Worm (Caenorhabditis elegans) whole organism, L4 larva: ENCODE data around the gene C02F5.13.

Experiments used
- D1046.2 ChIP-seq: fragments of 200-800 bp; sonication (Bioruptor generic); IDR thresholded peaks from 2 replicates; pipeline ENCODE4 v1.3.6; 2022; ENCODE audit warnings: missing genetic modification characterization, missing compliant biosample characterization
- F26F4.8 ChIP-seq: fragments of 200-800 bp; sonication (Bioruptor generic); conservative IDR thresholded peaks from 2 replicates; pipeline ENCODE4 v1.3.6; 2022; ENCODE audit warnings: missing genetic modification characterization, missing compliant biosample characterization
- F37D6.2 ChIP-seq: sonication (generic microtip); optimal IDR thresholded peaks from 2 replicates; lab custom pipeline; 2016; ENCODE audit warnings: mild to moderate bottlenecking, missing genetic modification characterization, missing compliant biosample characterization
- T20F7.1 ChIP-seq: fragments of 200-800 bp; sonication (Bioruptor generic); optimal IDR thresholded peaks from 2 replicates; lab custom pipeline; 2018; ENCODE audit warnings: mild to moderate bottlenecking, missing genetic modification characterization, missing compliant biosample characterization
- Y105C5A.15 ChIP-seq: fragments of 200-800 bp; sonication (Bioruptor generic); IDR thresholded peaks from 2 replicates; pipeline ENCODE4 v1.3.6; 2022; ENCODE audit warnings: missing genetic modification characterization, missing compliant biosample characterization
- ama-1 ChIP-seq: fragments of 150-350 bp; optimal IDR thresholded peaks from 2 replicates; lab custom pipeline; 2014; ENCODE audit warnings: inconsistent platforms, mixed read lengths
- arid-1 ChIP-seq: fragments of 200-800 bp; sonication (Bioruptor generic); conservative IDR thresholded peaks from 2 replicates; pipeline ENCODE4 v1.3.6; 2022; ENCODE audit warnings: missing genetic modification reagents, missing genetic modification characterization, missing compliant biosample characterization
- attf-4 ChIP-seq: sonication (generic microtip); optimal IDR thresholded peaks from 3 replicates; lab custom pipeline; 2017; ENCODE audit warnings: missing biosample characterization, missing genetic modification characterization
- ceh-28 ChIP-seq: fragments of 150-350 bp; optimal IDR thresholded peaks from 2 replicates; lab custom pipeline; 2014; ENCODE audit warnings: missing biosample characterization, missing genetic modification reagents, missing genetic modification characterization
- ceh-44 ChIP-seq: fragments of 200-800 bp; sonication (Bioruptor generic); IDR thresholded peaks from 2 replicates; pipeline ENCODE4 v1.3.6; 2022; ENCODE audit warnings: missing genetic modification reagents, missing genetic modification characterization, missing compliant biosample characterization
- ctbp-1 ChIP-seq: fragments of 200-800 bp; sonication (Bioruptor generic); IDR thresholded peaks from 2 replicates; pipeline ENCODE4 v1.3.6; 2022; ENCODE audit warnings: missing genetic modification reagents, missing genetic modification characterization, missing compliant biosample characterization
- daf-16 ChIP-seq, 3 experiments: sonication (generic microtip); optimal IDR thresholded peaks; 2 replicates each; lab custom pipeline; 2016 to 2017; ENCODE audit warnings: missing genetic modification characterization in 3 of 3, missing genetic modification reagents in 3 of 3, mild to moderate bottlenecking in 2 of 3, missing compliant biosample characterization in 2 of 3, missing biosample characterization in 1 of 3, moderate library complexity in 1 of 3
- dpl-1 ChIP-seq: fragments of 150-350 bp; optimal IDR thresholded peaks from 2 replicates; lab custom pipeline; 2014; ENCODE audit warnings: missing biosample characterization, missing genetic modification reagents, missing genetic modification characterization
- gei-8 ChIP-seq: fragments of 200-800 bp; sonication (Bioruptor generic); optimal IDR thresholded peaks from 2 replicates; lab custom pipeline; 2018; ENCODE audit warnings: mild to moderate bottlenecking, missing genetic modification characterization, missing compliant biosample characterization
- hlh-11 ChIP-seq: fragments of 200-800 bp; sonication (Bioruptor generic); optimal IDR thresholded peaks from 2 replicates; lab custom pipeline; 2018; ENCODE audit warnings: mild to moderate bottlenecking, missing genetic modification characterization, missing compliant biosample characterization
- hmg-1.1 ChIP-seq: fragments of 200-800 bp; sonication (Bioruptor generic); IDR thresholded peaks from 2 replicates; pipeline ENCODE4 v1.3.6; 2022; ENCODE audit warnings: missing genetic modification reagents, missing genetic modification characterization, missing compliant biosample characterization
- lin-38 ChIP-seq: fragments of 200-800 bp; sonication (Bioruptor generic); IDR thresholded peaks from 2 replicates; pipeline ENCODE4 v1.3.6; 2022; ENCODE audit warnings: missing genetic modification reagents, missing genetic modification characterization, missing compliant biosample characterization
- lin-39 ChIP-seq: fragments of 150-350 bp; optimal IDR thresholded peaks from 2 replicates; lab custom pipeline; 2014; ENCODE audit warnings: missing biosample characterization, missing genetic modification reagents, missing genetic modification characterization
- madf-5 ChIP-seq, 2 experiments: fragments of 200-800 bp; sonication (Bioruptor generic); IDR thresholded peaks; 2 replicates each; pipeline ENCODE4 v1.3.6; 2022; ENCODE audit warnings: missing compliant biosample characterization in 2 of 2, missing genetic modification characterization in 2 of 2
- madf-9 ChIP-seq: fragments of 200-800 bp; sonication (Bioruptor generic); conservative IDR thresholded peaks from 2 replicates; pipeline ENCODE4 v1.3.6; 2022; ENCODE audit warnings: missing genetic modification reagents, missing genetic modification characterization, missing compliant biosample characterization
- mdl-1 ChIP-seq, 2 experiments: fragments of 150-350 bp in 1 of 2; sonication (generic microtip) in 1 of 2; optimal IDR thresholded peaks; 2 replicates each; lab custom pipeline; 2014 to 2017; ENCODE audit warnings: missing biosample characterization in 2 of 2, missing genetic modification characterization in 2 of 2
- mdt-29 ChIP-seq: fragments of 200-800 bp; sonication (Bioruptor generic); IDR thresholded peaks from 2 replicates; pipeline ENCODE4 v1.3.6; 2022; ENCODE audit warnings: missing genetic modification reagents, missing genetic modification characterization, missing compliant biosample characterization
- mep-1 ChIP-seq: fragments of 150-350 bp; sonication (generic microtip); optimal IDR thresholded peaks from 3 replicates; lab custom pipeline; 2014; ENCODE audit warnings: missing biosample characterization, missing genetic modification characterization
- mxl-3 ChIP-seq: fragments of 200-800 bp; sonication (Bioruptor generic); optimal IDR thresholded peaks from 2 replicates; lab custom pipeline; 2018; ENCODE audit warnings: mild to moderate bottlenecking, missing genetic modification characterization, missing compliant biosample characterization
- nhr-10 ChIP-seq: fragments of 150-350 bp; optimal IDR thresholded peaks from 2 replicates; lab custom pipeline; 2014; ENCODE audit warnings: missing biosample characterization, missing genetic modification characterization
- nhr-11 ChIP-seq: fragments of 150-350 bp; optimal IDR thresholded peaks from 2 replicates; lab custom pipeline; 2014; ENCODE audit warnings: missing biosample characterization, missing genetic modification characterization
- nhr-42 ChIP-seq: fragments of 200-800 bp; sonication (Bioruptor generic); IDR thresholded peaks from 2 replicates; pipeline ENCODE4 v1.3.6; 2022; ENCODE audit warnings: missing genetic modification characterization, missing compliant biosample characterization
- nhr-76 ChIP-seq: fragments of 150-350 bp; optimal IDR thresholded peaks from 2 replicates; lab custom pipeline; 2014; ENCODE audit warnings: missing biosample characterization, missing genetic modification characterization
- pqm-1 ChIP-seq: sonication (generic microtip); optimal IDR thresholded peaks from 2 replicates; lab custom pipeline; 2017; ENCODE audit warnings: missing biosample characterization, missing genetic modification characterization
- rbr-2 ChIP-seq: sonication (generic microtip); optimal IDR thresholded peaks from 2 replicates; lab custom pipeline; 2016; ENCODE audit warnings: missing genotype, missing genetic modification characterization, missing compliant biosample characterization
- saeg-2 ChIP-seq: fragments of 200-800 bp; sonication (Bioruptor generic); IDR thresholded peaks from 2 replicates; pipeline ENCODE4 v1.3.6; 2022; ENCODE audit warnings: missing genetic modification reagents, missing genetic modification characterization, missing compliant biosample characterization
- sdz-12 ChIP-seq: fragments of 200-800 bp; sonication (Bioruptor generic); optimal IDR thresholded peaks from 2 replicates; lab custom pipeline; 2018; ENCODE audit warnings: mild to moderate bottlenecking, missing genetic modification characterization, missing compliant biosample characterization
- set-16 ChIP-seq: fragments of 200-800 bp; sonication (Bioruptor generic); IDR thresholded peaks from 2 replicates; pipeline ENCODE4 v1.3.6; 2022; ENCODE audit warnings: missing genetic modification reagents, missing genetic modification characterization, missing compliant biosample characterization
- snpc-1.2 ChIP-seq: fragments of 200-800 bp; sonication (Bioruptor generic); IDR thresholded peaks from 2 replicates; pipeline ENCODE4 v1.3.6; 2022; ENCODE audit warnings: missing genetic modification reagents, missing genetic modification characterization, missing compliant biosample characterization
- snpc-4 ChIP-seq: fragments of 150-350 bp; optimal IDR thresholded peaks from 2 replicates; lab custom pipeline; 2014; ENCODE audit warnings: missing biosample characterization, missing genetic modification characterization
- tra-1 ChIP-seq: fragments of 200-800 bp; sonication (Bioruptor generic); IDR thresholded peaks from 2 replicates; pipeline ENCODE4 v1.3.6; 2022; ENCODE audit warnings: missing genetic modification reagents, missing genetic modification characterization, missing compliant biosample characterization
- unc-62 ChIP-seq, 3 experiments: fragments of 150-350 bp in 1 of 3; sonication (generic microtip); optimal IDR thresholded peaks in 2 of 3; peaks in 1 of 3; 1 replicate in 1 of 3; 2 replicates in 2 of 3; lab custom pipeline; 2014 to 2017; ENCODE audit warnings: missing biosample characterization in 3 of 3, missing genetic modification characterization in 3 of 3, missing genetic modification reagents in 3 of 3, missing genotype in 1 of 3
- vab-7 ChIP-seq: fragments of 200-800 bp; sonication (Bioruptor generic); IDR thresholded peaks from 2 replicates; pipeline ENCODE4 v1.3.6; 2022; ENCODE audit warnings: missing genetic modification reagents, missing genetic modification characterization, missing compliant biosample characterization
- ztf-11 ChIP-seq: fragments of 150-350 bp; optimal IDR thresholded peaks from 2 replicates; lab custom pipeline; 2014; ENCODE audit warnings: missing biosample characterization, missing genetic modification characterization

C02F5.13 gene

ce11 chrIII:8227511-8227910 is 19.6 kb upstream of the C02F5.13 start, which contains the start of gene fbxl-1 (continued):
- no peak for TF ChIP-seq madf-5 (GFP tag; IDR thresholded peaks at IDR 0.05; lab: Robert Waterston, UW)
- no peak for TF ChIP-seq snpc-1.2 (GFP tag; lab: Robert Waterston, UW)
- peak; percentile 93 for TF ChIP-seq hmg-1.1
- TF ChIP-seq mxl-3 (GFP tag; lab: Kevin White, UChicago) = peak; percentile 86
- TF ChIP-seq nhr-11 (tag; lab: Kevin White, UChicago) = peak; percentile 91
- peak; percentile 57; the same call in 1 of the 2 replicates for TF ChIP-seq madf-9 (GFP tag; lab: Robert Waterston, UW)
- TF ChIP-seq lin-38 = peak; percentile 59
- peak; percentile 99 for TF ChIP-seq hlh-11 (tag; lab: Kevin White, UChicago)
- TF ChIP-seq tra-1 (GFP tag; lab: Robert Waterston, UW) = no peak
- peak; percentile 12 for TF ChIP-seq lin-39 (tag; lab: Kevin White, UChicago)
- peak; percentile 86 for TF ChIP-seq T20F7.1
- TF ChIP-seq daf-16 (GFP tag; optimal IDR thresholded peaks at IDR 0.05; lab: Kevin White, UChicago) = no peak
- peak; percentile 64 for TF ChIP-seq daf-16 (tag; optimal IDR thresholded peaks at IDR 0.05; lab: Kevin White, UChicago)
- no peak for TF ChIP-seq ama-1
- peak; percentile 67 to 97 for TF ChIP-seq mdl-1 (tag; optimal IDR thresholded peaks at IDR 0.05; lab: Kevin White, UChicago)
- no peak for TF ChIP-seq nhr-76 (tag; lab: Kevin White, UChicago)
- TF ChIP-seq ceh-44 (GFP tag; lab: Robert Waterston, UW) = no peak
- peak; percentile 15 for TF ChIP-seq pqm-1 (tag; lab: Kevin White, UChicago)
- TF ChIP-seq gei-8 (GFP tag; lab: Kevin White, UChicago) = peak; percentile 5
- TF ChIP-seq rbr-2 (tag; lab: Kevin White, UChicago) = peak; percentile 87
- TF ChIP-seq attf-4 = no peak
- TF ChIP-seq unc-62 (GFP tag; optimal IDR thresholded peaks at IDR 0.05 in 1 of 2; lab: Kevin White, UChicago) = peak in 1 of 2 experiments; percentile 99
- TF ChIP-seq unc-62 (tag; optimal IDR thresholded peaks at IDR 0.05; lab: Kevin White, UChicago) = no peak
- no peak for TF ChIP-seq F26F4.8 (GFP tag; lab: Robert Waterston, UW)
- TF ChIP-seq mdt-29 (GFP tag; lab: Robert Waterston, UW) = peak; percentile 45; the same call in 1 of the 2 replicates
- peak; percentile 62 for TF ChIP-seq vab-7 (GFP tag; lab: Robert Waterston, UW)
- no peak for TF ChIP-seq nhr-10 (tag; lab: Kevin White, UChicago)
- TF ChIP-seq D1046.2 (GFP tag; lab: Robert Waterston, UW) = no peak
- no peak for TF ChIP-seq Y105C5A.15 (GFP tag; lab: Robert Waterston, UW)
- TF ChIP-seq ceh-28 (tag; lab: Kevin White, UChicago) = no peak
- no peak for TF ChIP-seq saeg-2

- TF ChIP-seq ztf-11 (tag; lab: Kevin White, UChicago) (no peak), dpl-1 (GFP tag; lab: Kevin White, UChicago) (no peak), lin-38 (no peak), arid-1 (GFP tag; lab: Robert Waterston, UW) (no peak), mdl-1 (tag; optimal IDR thresholded peaks at IDR 0.05; lab: Kevin White, UChicago) (no peak), F37D6.2 (tag; lab: Kevin White, UChicago) (no peak), nhr-42 (GFP tag; lab: Robert Waterston, UW) (0 out of 2 replicates have a peak, but pooled peaks have one; percentile 50), snpc-4 (tag; lab: Kevin White, UChicago) (no peak), mep-1 (tag; lab: Kevin White, UChicago) (no peak), set-16 (GFP tag; lab: Robert Waterston, UW) (no peak), sdz-12 (GFP tag; lab: Kevin White, UChicago) (no peak), madf-5 (GFP tag; IDR thresholded peaks at IDR 0.05; lab: Robert Waterston, UW) (no peak), snpc-1.2 (GFP tag; lab: Robert Waterston, UW) (no peak), unc-62 (GFP tag; optimal IDR thresholded peaks at IDR 0.05 in 1 of 2; lab: Kevin White, UChicago) (peak in 1 of 2 experiments; percentile 79), unc-62 (tag; optimal IDR thresholded peaks at IDR 0.05; lab: Kevin White, UChicago) (no peak), ctbp-1 (GFP tag; lab: Robert Waterston, UW) (no peak)
Observed at ce11 chrIII:8228916-8229315, 18.2 kb upstream of the C02F5.13 start.
